Worm (Caenorhabditis elegans) whole organism, L1 larva: ENCODE measurements around the gene rict-1.

Experiments
- aha-1 ChIP-seq: fragments of 150-350 bp; optimal IDR thresholded peaks from 2 replicates; lab custom pipeline; 2014; ENCODE audit warnings: missing biosample characterization, missing genetic modification characterization
- lir-3 ChIP-seq: sonication (generic microtip); optimal IDR thresholded peaks from 2 replicates; lab custom pipeline; 2016; ENCODE audit warnings: mild to moderate bottlenecking, missing genetic modification characterization, moderate library complexity, missing compliant biosample characterization; ENCODE audit not compliant: poor library complexity
- nhr-12 ChIP-seq: sonication (generic microtip); optimal IDR thresholded peaks from 2 replicates; lab custom pipeline; 2017; ENCODE audit warnings: missing biosample characterization, missing genetic modification characterization
- snpc-4 ChIP-seq: fragments of 150-350 bp; optimal IDR thresholded peaks from 2 replicates; lab custom pipeline; 2014; ENCODE audit warnings: missing biosample characterization, missing genetic modification characterization
- zip-4 ChIP-seq: fragments of 200-800 bp; sonication (Bioruptor generic); optimal IDR thresholded peaks from 2 replicates; lab custom pipeline; 2018; ENCODE audit warnings: mild to moderate bottlenecking, missing genetic modification characterization, moderate library complexity, missing compliant biosample characterization

- TF ChIP-seq snpc-4 (no peak), nhr-12 (tag; lab: Kevin White, UChicago) (no peak), lir-3 (tag; lab: Kevin White, UChicago) (no peak), aha-1 (tag; lab: Kevin White, UChicago) (no peak), zip-4 (GFP tag; lab: Kevin White, UChicago) (no peak)
Measured at ce11 chrII:13148247-13148646, 31.6 kb upstream of the rict-1 start.
